Fruit fly (Drosophila melanogaster) whole organism, prepupa: ENCODE data around the gene Eato.

ENCODE experiments used
- Blimp-1 ChIP-seq: fragments of 200-800 bp; sonication (Bioruptor generic); optimal IDR thresholded peaks from 3 replicates; lab custom pipeline; 2017; ENCODE audit warnings: missing biosample characterization, missing genetic modification characterization, mild to moderate bottlenecking, moderate library complexity, missing genetic modification reagents
- CG6276 ChIP-seq: fragments of 200-800 bp; sonication (Bioruptor generic); optimal IDR thresholded peaks from 2 replicates; lab custom pipeline; 2017; ENCODE audit warnings: missing biosample characterization, mild to moderate bottlenecking, missing genetic modification characterization
- Gug ChIP-seq: fragments of 200-800 bp; sonication (Bioruptor generic); IDR thresholded peaks from 2 replicates; pipeline ENCODE4 v1.3.6; 2022; ENCODE audit warnings: missing biosample characterization, missing genetic modification characterization
- Lpt ChIP-seq: fragments of 200-800 bp; sonication (Bioruptor generic); optimal IDR thresholded peaks from 3 replicates; lab custom pipeline; 2016; ENCODE audit warnings: missing biosample characterization, missing genetic modification characterization
- Smox ChIP-seq: fragments of 200-800 bp; sonication (Bioruptor generic); optimal IDR thresholded peaks from 3 replicates; lab custom pipeline; 2016; ENCODE audit warnings: missing biosample characterization, missing genetic modification characterization
- salr ChIP-seq, 2 experiments: fragments of 200-800 bp; sonication (Bioruptor generic); optimal IDR thresholded peaks; 3 replicates each; lab custom pipeline; 2016 to 2018; ENCODE audit warnings: missing biosample characterization in 2 of 2, missing genetic modification characterization in 2 of 2, mild to moderate bottlenecking in 1 of 2

DNA sequence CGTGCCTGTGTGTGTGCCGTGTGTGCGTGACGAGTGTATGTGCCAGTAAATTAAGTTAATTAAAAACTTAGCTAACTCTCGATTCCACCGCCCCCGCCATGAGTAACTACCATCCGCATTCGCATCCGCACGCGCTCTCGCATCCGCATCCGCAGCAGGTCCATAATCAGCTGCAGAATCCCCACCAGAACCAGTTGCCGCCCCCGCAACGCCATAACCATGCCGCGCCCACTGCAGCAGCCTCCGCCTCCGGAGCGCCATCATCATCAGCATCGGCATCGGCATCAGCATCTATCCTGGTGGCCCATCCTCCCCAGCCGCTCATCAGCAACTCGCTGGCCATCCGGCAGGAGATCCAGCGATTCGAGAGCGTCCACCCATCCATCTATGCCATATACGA lies 52.1 kb downstream of the Eato start:
- TF ChIP-seq salr (GFP tag; optimal IDR thresholded peaks at IDR 0.05; lab: Kevin White, UChicago) (no peak), Lpt (GFP tag; lab: Kevin White, UChicago) (no peak), Smox (GFP tag; lab: Kevin White, UChicago) (no peak), Blimp-1 (GFP tag; lab: Kevin White, UChicago) (no peak), CG6276 (GFP tag; lab: Kevin White, UChicago) (no peak), Gug (no peak)
